Fruit fly (Drosophila melanogaster): ENCODE data around the gene Pdp1.

DNA sequence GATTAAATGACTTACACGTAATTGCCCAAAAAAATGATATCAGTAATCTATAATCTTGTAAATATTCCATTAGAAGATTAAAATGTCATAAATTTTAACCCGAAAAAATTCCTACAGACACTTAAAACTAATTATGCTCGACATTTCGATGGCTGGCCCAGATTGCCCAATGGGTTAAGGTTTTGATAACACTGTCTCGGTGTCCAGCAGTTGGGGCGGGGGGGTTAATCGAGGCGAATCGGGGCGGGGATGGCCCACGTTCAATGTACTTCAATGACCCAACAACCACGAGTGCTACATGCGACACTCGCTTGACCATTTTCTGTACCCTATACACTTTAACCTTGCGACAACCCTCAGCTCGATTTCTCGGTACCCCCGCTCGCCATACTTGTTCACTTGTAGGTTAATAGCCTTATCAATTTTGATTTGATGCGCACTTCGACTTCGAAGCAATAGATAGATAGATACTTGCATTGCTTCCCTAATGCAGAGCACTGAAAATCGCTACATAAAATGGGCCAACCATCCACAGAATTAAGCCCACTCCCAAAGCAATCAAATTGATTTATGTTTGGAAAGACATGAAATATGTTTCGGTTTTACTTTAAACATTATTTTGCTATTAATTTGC is 14.8 kb downstream of the Pdp1 start:
- TF ChIP-seq CG14711 (tag; optimal IDR thresholded peaks at IDR 0.05) = no peak
- no peak for TF ChIP-seq pad (GFP tag; optimal IDR thresholded peaks at IDR 0.05)
- no peak for TF ChIP-seq Hr96 (GFP tag; optimal IDR thresholded peaks at IDR 0.05)
- no peak for TF ChIP-seq CG12768 (GFP tag; optimal IDR thresholded peaks at IDR 0.05)
- no peak for TF ChIP-seq CG33017 (tag; optimal IDR thresholded peaks at IDR 0.05)
- TF ChIP-seq kay (GFP tag; ENCODE audit: borderline replicate concordance) = no peak
- no peak for TF ChIP-seq Mnt (GFP tag; optimal IDR thresholded peaks at IDR 0.05)
- no peak for TF ChIP-seq CG5204 (GFP tag; optimal IDR thresholded peaks at IDR 0.05)

All from whole organism, adult.